Fruit fly (Drosophila melanogaster) S2 (cell line): Measurements from ENCODE around the gene E2f2.

Experiments used
- CG8478 ChIP-seq: fragments of >200 bp; optimal IDR thresholded peaks from 2 replicates; lab custom pipeline; 2018
- CTCF ChIP-seq, 2 experiments: fragments of >200 bp; optimal IDR thresholded peaks; 2 replicates each; lab custom pipeline; 2018

DNA sequence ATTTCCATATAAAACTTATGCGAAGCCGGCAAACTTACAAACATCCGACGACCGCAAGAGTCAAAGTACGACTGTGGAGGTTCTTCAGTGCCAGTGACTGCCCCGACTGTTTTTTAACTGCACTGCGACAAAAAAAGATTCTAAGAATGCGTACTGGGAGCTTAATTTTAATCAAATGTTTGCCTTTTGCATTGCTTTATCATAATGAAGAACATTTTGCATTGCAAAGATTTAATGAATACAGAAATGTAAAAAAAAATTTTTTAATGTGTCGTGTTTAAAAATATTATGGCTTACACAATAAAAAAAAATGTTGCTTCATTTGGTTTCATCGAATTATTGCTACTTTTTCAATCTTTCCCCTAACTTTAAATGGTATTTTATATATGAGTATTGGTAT is 40.6 kb upstream of the E2f2 start:
- TF ChIP-seq CG8478 (lab: Kevin White, UChicago) (no peak), CTCF (optimal IDR thresholded peaks at IDR 0.05; lab: Kevin White, UChicago) (no peak)
